Worm (Caenorhabditis elegans) whole organism, late embryonic: ENCODE results near the gene F15B9.6.

Source experiments
- Y22D7AL.16 ChIP-seq: sonication (generic microtip); optimal IDR thresholded peaks from 2 replicates; lab custom pipeline; 2016; ENCODE audit warnings: missing genetic modification characterization, missing compliant biosample characterization
- ahr-1 ChIP-seq: sonication (generic microtip); optimal IDR thresholded peaks from 2 replicates; lab custom pipeline; 2016; ENCODE audit warnings: missing genetic modification characterization, missing compliant biosample characterization
- ceh-14 ChIP-seq: sonication (generic microtip); optimal IDR thresholded peaks from 2 replicates; lab custom pipeline; 2016; ENCODE audit warnings: missing genotype, missing genetic modification characterization, missing compliant biosample characterization
- ceh-22 ChIP-seq: sonication (generic microtip); optimal IDR thresholded peaks from 2 replicates; lab custom pipeline; 2017; ENCODE audit warnings: missing biosample characterization, missing genetic modification characterization
- ceh-30 ChIP-seq: fragments of 150-350 bp; optimal IDR thresholded peaks from 2 replicates; lab custom pipeline; 2014; ENCODE audit warnings: missing biosample characterization, missing genetic modification characterization
- ceh-31 ChIP-seq: sonication (generic microtip); optimal IDR thresholded peaks from 2 replicates; lab custom pipeline; 2016; ENCODE audit warnings: missing genetic modification characterization, missing compliant biosample characterization
- che-1 ChIP-seq: sonication (generic microtip); optimal IDR thresholded peaks from 2 replicates; lab custom pipeline; 2016; ENCODE audit warnings: mild to moderate bottlenecking, missing genetic modification characterization, missing compliant biosample characterization
- dve-1 ChIP-seq: sonication (generic microtip); optimal IDR thresholded peaks from 2 replicates; lab custom pipeline; 2017; ENCODE audit warnings: antibody characterized with exemption, mild to moderate bottlenecking, missing genetic modification characterization, missing compliant biosample characterization
- elt-2 ChIP-seq: sonication (generic microtip); optimal IDR thresholded peaks from 2 replicates; lab custom pipeline; 2016; ENCODE audit warnings: missing genetic modification reagents, missing genetic modification characterization, missing compliant biosample characterization
- fkh-10 ChIP-seq: fragments of 150-350 bp; optimal IDR thresholded peaks from 2 replicates; lab custom pipeline; 2014; ENCODE audit warnings: missing biosample characterization, missing genetic modification reagents, missing genetic modification characterization
- fkh-6 ChIP-seq: sonication (generic microtip); optimal IDR thresholded peaks from 2 replicates; lab custom pipeline; 2016; ENCODE audit warnings: missing genetic modification characterization, missing compliant biosample characterization
- hlh-13 ChIP-seq: fragments of 200-800 bp; sonication (Bioruptor generic); optimal IDR thresholded peaks from 2 replicates; lab custom pipeline; 2018; ENCODE audit warnings: mild to moderate bottlenecking, missing genetic modification characterization, missing compliant biosample characterization
- hlh-15 ChIP-seq: sonication (generic microtip); optimal IDR thresholded peaks from 2 replicates; lab custom pipeline; 2016; ENCODE audit warnings: missing genetic modification characterization, missing compliant biosample characterization
- madf-2 ChIP-seq: sonication (generic microtip); optimal IDR thresholded peaks from 2 replicates; lab custom pipeline; 2017; ENCODE audit warnings: missing genetic modification characterization, missing compliant biosample characterization
- nfya-1 ChIP-seq: sonication (generic microtip); optimal IDR thresholded peaks from 2 replicates; lab custom pipeline; 2017; ENCODE audit warnings: missing genetic modification characterization, mild to moderate bottlenecking, missing compliant biosample characterization, antibody characterized with exemption, moderate library complexity
- nhr-232 ChIP-seq: sonication (generic microtip); optimal IDR thresholded peaks from 2 replicates; lab custom pipeline; 2016; ENCODE audit warnings: missing genetic modification characterization, missing compliant biosample characterization
- npax-4 ChIP-seq: sonication (generic microtip); optimal IDR thresholded peaks from 2 replicates; lab custom pipeline; 2016; ENCODE audit warnings: missing genetic modification characterization, missing compliant biosample characterization
- odd-2 ChIP-seq: sonication (generic microtip); optimal IDR thresholded peaks from 2 replicates; lab custom pipeline; 2017; ENCODE audit warnings: antibody characterized with exemption, mild to moderate bottlenecking, missing genetic modification characterization, missing compliant biosample characterization
- pag-3 ChIP-seq: sonication (generic microtip); optimal IDR thresholded peaks from 2 replicates; lab custom pipeline; 2016; ENCODE audit warnings: missing compliant biosample characterization, missing genetic modification characterization, borderline replicate concordance
- pax-1 ChIP-seq: fragments of 150-350 bp; optimal IDR thresholded peaks from 2 replicates; lab custom pipeline; 2014; ENCODE audit warnings: missing biosample characterization, missing genetic modification characterization
- pha-4 ChIP-seq: fragments of 150-350 bp; optimal IDR thresholded peaks from 2 replicates; lab custom pipeline; 2018; ENCODE audit warnings: missing biosample characterization, missing genetic modification reagents, missing genetic modification characterization
- pqm-1 ChIP-seq: sonication (generic microtip); optimal IDR thresholded peaks from 2 replicates; lab custom pipeline; 2016; ENCODE audit warnings: missing genetic modification characterization, missing compliant biosample characterization
- rnt-1 ChIP-seq: sonication (generic microtip); optimal IDR thresholded peaks from 2 replicates; lab custom pipeline; 2016; ENCODE audit warnings: missing genetic modification characterization, missing compliant biosample characterization
- sdc-2 ChIP-seq: sonication (generic microtip); optimal IDR thresholded peaks from 2 replicates; lab custom pipeline; 2016; ENCODE audit warnings: missing genotype, missing genetic modification characterization, missing compliant biosample characterization
- sox-2 ChIP-seq: fragments of 200-800 bp; sonication (Bioruptor generic); IDR thresholded peaks from 2 replicates; pipeline ENCODE4 v1.3.6; 2022; ENCODE audit warnings: missing genetic modification reagents, missing genetic modification characterization, missing compliant biosample characterization
- tbx-7 ChIP-seq: sonication (generic microtip); optimal IDR thresholded peaks from 2 replicates; lab custom pipeline; 2016; ENCODE audit warnings: missing genotype, missing genetic modification characterization, missing compliant biosample characterization
- unc-3 ChIP-seq, 2 experiments: fragments of 200-800 bp in 1 of 2; sonication (Bioruptor generic) in 1 of 2; sonication (generic microtip) in 1 of 2; conservative IDR thresholded peaks in 1 of 2; optimal IDR thresholded peaks in 1 of 2; 2 replicates each; pipeline versions ENCODE4 v1.3.6 to Lab custom; 2016 to 2022; ENCODE audit warnings: missing compliant biosample characterization in 2 of 2, missing genetic modification characterization in 2 of 2, missing genetic modification reagents in 1 of 2
- unc-42 ChIP-seq: sonication (generic microtip); optimal IDR thresholded peaks from 2 replicates; lab custom pipeline; 2016; ENCODE audit warnings: missing genotype, missing genetic modification characterization, missing compliant biosample characterization
- unc-55 ChIP-seq: sonication (generic microtip); optimal IDR thresholded peaks from 2 replicates; lab custom pipeline; 2017; ENCODE audit warnings: missing biosample characterization, missing genetic modification reagents, missing genetic modification characterization
- zip-5 ChIP-seq: sonication (generic microtip); optimal IDR thresholded peaks from 2 replicates; lab custom pipeline; 2016; ENCODE audit warnings: missing genetic modification characterization, missing compliant biosample characterization
- ztf-16 ChIP-seq: sonication (generic microtip); optimal IDR thresholded peaks from 2 replicates; lab custom pipeline; 2017; ENCODE audit warnings: missing genetic modification characterization, missing compliant biosample characterization

The F15B9.6 gene

ce11 chrV:13020638-13021037, 6.7 kb downstream of the F15B9.6 start:
- no peak for TF ChIP-seq ceh-14 (tag; lab: Kevin White, UChicago)
- peak; percentile 35 for TF ChIP-seq ceh-31 (tag; lab: Kevin White, UChicago)
- TF ChIP-seq, all 69 proteins: peak for 1

ce11 chrV:13021540-13021939, 7.6 kb downstream of the F15B9.6 start:
- TF ChIP-seq odd-2 (tag; lab: Kevin White, UChicago) (no peak), sox-2 (GFP tag; lab: Robert Waterston, UW) (no peak), npax-4 (tag; lab: Kevin White, UChicago) (no peak), unc-3 (GFP tag; conservative IDR thresholded peaks at IDR 0.05; lab: Robert Waterston, UW) (no peak), unc-3 (tag; optimal IDR thresholded peaks at IDR 0.05; lab: Kevin White, UChicago) (no peak), pag-3 (tag; lab: Kevin White, UChicago) (no peak), dve-1 (no peak)

ce11 chrV:13022265-13022664, 8.3 kb downstream of the F15B9.6 start:
- TF ChIP-seq zip-5 (no peak), unc-42 (tag; lab: Kevin White, UChicago) (peak; percentile 70), ahr-1 (tag; lab: Kevin White, UChicago) (no peak), ceh-31 (tag; lab: Kevin White, UChicago) (peak; percentile 35), unc-3 (GFP tag; conservative IDR thresholded peaks at IDR 0.05; lab: Robert Waterston, UW) (no peak), unc-3 (tag; optimal IDR thresholded peaks at IDR 0.05; lab: Kevin White, UChicago) (no peak), ceh-22 (tag; lab: Kevin White, UChicago) (no peak), ceh-14 (tag; lab: Kevin White, UChicago) (peak; percentile 8), ceh-30 (no peak), odd-2 (tag; lab: Kevin White, UChicago) (no peak), Y22D7AL.16 (no peak), hlh-13 (no peak), nfya-1 (tag; lab: Kevin White, UChicago) (no peak), unc-55 (no peak), hlh-15 (tag; lab: Kevin White, UChicago) (no peak), madf-2 (tag; lab: Kevin White, UChicago) (no peak), che-1 (tag; lab: Kevin White, UChicago) (no peak), pha-4 (tag; lab: Kevin White, UChicago) (no peak), ztf-16 (tag; lab: Kevin White, UChicago) (no peak), nhr-232 (no peak), fkh-6 (tag; lab: Kevin White, UChicago) (no peak), tbx-7 (tag; lab: Kevin White, UChicago) (no peak)

ce11 chrV:13024499-13024898, 10.6 kb downstream of the F15B9.6 start:
- TF ChIP-seq pqm-1 (no peak), hlh-13 (no peak), unc-42 (tag; lab: Kevin White, UChicago) (peak; percentile 99), sox-2 (GFP tag; lab: Robert Waterston, UW) (peak; percentile 8; the same call in 1 of the 2 replicates), unc-3 (GFP tag; conservative IDR thresholded peaks at IDR 0.05; lab: Robert Waterston, UW) (no peak), unc-3 (tag; optimal IDR thresholded peaks at IDR 0.05; lab: Kevin White, UChicago) (no peak), ceh-31 (tag; lab: Kevin White, UChicago) (peak; percentile 60), elt-2 (tag; lab: Kevin White, UChicago) (no peak), fkh-10 (peak; percentile 64), pax-1 (tag; lab: Kevin White, UChicago) (no peak)

ce11 chrV:13025283-13025682, 11.3 kb downstream of the F15B9.6 start:
- no peak for TF ChIP-seq pqm-1
- no peak for TF ChIP-seq hlh-15 (tag; lab: Kevin White, UChicago)

ce11 chrV:13026631-13027299, 12.8 kb downstream of the F15B9.6 start:
- TF ChIP-seq che-1 (tag; lab: Kevin White, UChicago) (no peak), rnt-1 (tag; lab: Kevin White, UChicago) (no peak), sdc-2 (tag; lab: Kevin White, UChicago) (no peak), ceh-30 (no peak), unc-42 (tag; lab: Kevin White, UChicago) (peak; percentile 93), ceh-14 (tag; lab: Kevin White, UChicago) (no peak)
